Worm (Caenorhabditis elegans): ENCODE data around the gene fbxa-65.

Gene fbxa-65

ce11 chrV:3388299-3388698 lies 42.0 kb upstream of the fbxa-65 start:
- TF ChIP-seq zfp-2 (tag; optimal IDR thresholded peaks at IDR 0.05), result no peak
- TF ChIP-seq pqm-1 (tag; optimal IDR thresholded peaks at IDR 0.05), result peak; percentile 1
- no peak for TF ChIP-seq dve-1 (tag; optimal IDR thresholded peaks at IDR 0.05; ENCODE audit: insufficient read depth)
- no peak for TF ChIP-seq F10B5.3 (tag; optimal IDR thresholded peaks at IDR 0.05)
- no peak for TF ChIP-seq snpc-1.2 (GFP tag; IDR thresholded peaks at IDR 0.05)
- TF ChIP-seq daf-8 (GFP tag; IDR thresholded peaks at IDR 0.05), result no peak
- no peak for TF ChIP-seq nhr-25 (tag; optimal IDR thresholded peaks at IDR 0.05; ENCODE audit: borderline replicate concordance, insufficient read depth)
- no peak for TF ChIP-seq daf-12 (tag; optimal IDR thresholded peaks at IDR 0.05)
- TF ChIP-seq egl-27 (tag; optimal IDR thresholded peaks at IDR 0.05), result no peak
- TF ChIP-seq lin-39 (tag; optimal IDR thresholded peaks at IDR 0.05), result no peak
- TF ChIP-seq Y5F2A.4 (GFP tag; optimal IDR thresholded peaks at IDR 0.05), result no peak
- TF ChIP-seq nhr-41 (GFP tag; IDR thresholded peaks at IDR 0.05), result no peak
- peak; percentile 42; the same call in 1 of the 2 replicates for TF ChIP-seq hmg-1.1 (GFP tag; IDR thresholded peaks at IDR 0.05)
- TF ChIP-seq daf-16 (GFP tag; optimal IDR thresholded peaks at IDR 0.05), result peak in 1 of 2 experiments; percentile 36
- peak; percentile 63 for TF ChIP-seq daf-16 (tag; optimal IDR thresholded peaks at IDR 0.05)
- TF ChIP-seq hif-1 (tag; optimal IDR thresholded peaks at IDR 0.05), result no peak
- TF ChIP-seq hlh-11 (tag; optimal IDR thresholded peaks at IDR 0.05), result peak; percentile 82
- no peak for TF ChIP-seq tag-97 (GFP tag; IDR thresholded peaks at IDR 0.05)
- no peak for TF ChIP-seq nhr-42 (GFP tag; IDR thresholded peaks at IDR 0.05)
- no peak for TF ChIP-seq dmd-8 (GFP tag; IDR thresholded peaks at IDR 0.05)
- TF ChIP-seq ces-1 (GFP tag; optimal IDR thresholded peaks at IDR 0.05), result no peak
- TF ChIP-seq dpl-1 (GFP tag; optimal IDR thresholded peaks at IDR 0.05), result no peak
- no peak for TF ChIP-seq unc-62 (GFP tag; optimal IDR thresholded peaks at IDR 0.05 in 1 of 2)
- no peak for TF ChIP-seq unc-62 (tag; optimal IDR thresholded peaks at IDR 0.05)
- no peak for TF ChIP-seq set-16 (GFP tag; IDR thresholded peaks at IDR 0.05)
- no peak for TF ChIP-seq nhr-111 (GFP tag; optimal IDR thresholded peaks at IDR 0.05)
- no peak for TF ChIP-seq T26A8.4 (GFP tag; IDR thresholded peaks at IDR 0.05)
- TF ChIP-seq gei-8 (GFP tag; optimal IDR thresholded peaks at IDR 0.05), result no peak
- TF ChIP-seq lin-1 (GFP tag; IDR thresholded peaks at IDR 0.05), result peak; percentile 25; the same call in 1 of the 2 replicates
- TF ChIP-seq aha-1 (tag), result no peak
- TF ChIP-seq nhr-76 (tag; optimal IDR thresholded peaks at IDR 0.05), result no peak
- TF ChIP-seq nhr-28 (tag; optimal IDR thresholded peaks at IDR 0.05), result peak; percentile 90
- no peak for TF ChIP-seq pha-4 (GFP tag; IDR thresholded peaks at IDR 0.05)
- TF ChIP-seq pha-4 (tag; optimal IDR thresholded peaks at IDR 0.05), result peak; percentile 40
- TF ChIP-seq mes-2 (tag; optimal IDR thresholded peaks at IDR 0.05; ENCODE audit: poor library complexity, severe bottlenecking), result peak; percentile 40
- no peak for TF ChIP-seq rbr-2 (tag; optimal IDR thresholded peaks at IDR 0.05)
- TF ChIP-seq ceh-28 (tag; optimal IDR thresholded peaks at IDR 0.05), result no peak
- no peak for TF ChIP-seq F26F4.8 (GFP tag; conservative IDR thresholded peaks at IDR 0.05)
- no peak for TF ChIP-seq mxl-2 (GFP tag; conservative IDR thresholded peaks at IDR 0.05)
- no peak for TF ChIP-seq ztf-7 (tag; optimal IDR thresholded peaks at IDR 0.05)
- peak; percentile 62 to 73 for TF ChIP-seq mdl-1 (tag; optimal IDR thresholded peaks at IDR 0.05)
- TF ChIP-seq php-3 (GFP tag; IDR thresholded peaks at IDR 0.05), result 0 out of 2 replicates have a peak, but pooled peaks have one; percentile 42
- no peak for TF ChIP-seq saeg-2 (GFP tag; IDR thresholded peaks at IDR 0.05)
- TF ChIP-seq Y75B8A.6 (GFP tag; IDR thresholded peaks at IDR 0.05), result no peak
- no peak for TF ChIP-seq ztf-11 (tag; optimal IDR thresholded peaks at IDR 0.05)
- no peak for TF ChIP-seq spr-3 (GFP tag; optimal IDR thresholded peaks at IDR 0.05)
- no peak for TF ChIP-seq arid-1 (GFP tag; conservative IDR thresholded peaks at IDR 0.05)
- TF ChIP-seq attf-4 (tag; optimal IDR thresholded peaks at IDR 0.05), result no peak
- no peak for TF ChIP-seq lir-3 (tag; optimal IDR thresholded peaks at IDR 0.05)
- no peak for TF ChIP-seq lin-29 (GFP tag; IDR thresholded peaks at IDR 0.05)
- peak; percentile 59 for TF ChIP-seq mxl-3 (GFP tag; optimal IDR thresholded peaks at IDR 0.05)
- no peak for TF ChIP-seq sdz-12 (GFP tag; optimal IDR thresholded peaks at IDR 0.05)
